Worm (Caenorhabditis elegans) whole organism, L2 larva: ENCODE results near the gene F08H9.4.

ENCODE experiments used
- alr-1 ChIP-seq: fragments of 150-350 bp; optimal IDR thresholded peaks from 2 replicates; lab custom pipeline; 2014; ENCODE audit warnings: missing biosample characterization, missing genetic modification characterization
- egl-27 ChIP-seq: sonication (generic microtip); optimal IDR thresholded peaks from 3 replicates; lab custom pipeline; 2017; ENCODE audit warnings: missing biosample characterization, missing genetic modification reagents, missing genetic modification characterization
- lin-11 ChIP-seq: fragments of 150-350 bp; sonication (generic microtip); optimal IDR thresholded peaks from 2 replicates; lab custom pipeline; 2014; ENCODE audit warnings: missing biosample characterization, missing genetic modification characterization, inconsistent platforms, mixed read lengths
- nhr-12 ChIP-seq: fragments of 150-350 bp; optimal IDR thresholded peaks from 2 replicates; lab custom pipeline; 2014; ENCODE audit warnings: missing biosample characterization, missing genetic modification characterization
- nhr-25 ChIP-seq: fragments of 150-350 bp; sonication (generic microtip); optimal IDR thresholded peaks from 3 replicates; lab custom pipeline; 2014; ENCODE audit warnings: missing biosample characterization, missing genetic modification characterization
- snpc-4 ChIP-seq: fragments of 150-350 bp; optimal IDR thresholded peaks from 2 replicates; lab custom pipeline; 2014; ENCODE audit warnings: missing biosample characterization, missing genetic modification characterization
- unc-62 ChIP-seq: fragments of 150-350 bp; optimal IDR thresholded peaks from 2 replicates; lab custom pipeline; 2014; ENCODE audit warnings: missing biosample characterization, missing genetic modification reagents, missing genetic modification characterization
- ztf-11 ChIP-seq: sonication (generic microtip); optimal IDR thresholded peaks from 2 replicates; lab custom pipeline; 2017; ENCODE audit warnings: missing biosample characterization, missing genetic modification characterization

- TF ChIP-seq alr-1 (tag; lab: Kevin White, UChicago) (no peak), nhr-25 (tag; lab: Kevin White, UChicago) (peak; percentile 56), nhr-12 (tag; lab: Kevin White, UChicago) (no peak), lin-11 (no peak), unc-62 (GFP tag; lab: Kevin White, UChicago) (no peak), snpc-4 (peak; percentile 19), ztf-11 (tag; lab: Kevin White, UChicago) (no peak), egl-27 (tag; lab: Kevin White, UChicago) (no peak)
Measured at ce11 chrV:14414964-14415564, 49.2 kb downstream of the F08H9.4 start, which contains the start of the genes nxf-1 and C15H11.11.
